Worm (Caenorhabditis elegans) whole organism, late embryonic: ENCODE measurements around the gene pix-1.

ENCODE experiments used
- F13H6.1 ChIP-seq: sonication (generic microtip); optimal IDR thresholded peaks from 2 replicates; lab custom pipeline; 2016; ENCODE audit warnings: missing genetic modification characterization, missing compliant biosample characterization
- K09A11.1 ChIP-seq: sonication (generic microtip); optimal IDR thresholded peaks from 2 replicates; lab custom pipeline; 2017; ENCODE audit warnings: antibody characterized with exemption, mild to moderate bottlenecking, missing genetic modification characterization, missing compliant biosample characterization; ENCODE audit not compliant: insufficient read depth
- Y22D7AL.16 ChIP-seq: sonication (generic microtip); optimal IDR thresholded peaks from 2 replicates; lab custom pipeline; 2016; ENCODE audit warnings: missing genetic modification characterization, missing compliant biosample characterization
- ahr-1 ChIP-seq: sonication (generic microtip); optimal IDR thresholded peaks from 2 replicates; lab custom pipeline; 2016; ENCODE audit warnings: missing genetic modification characterization, missing compliant biosample characterization
- ama-1 ChIP-seq: fragments of 150-350 bp; optimal IDR thresholded peaks from 2 replicates; lab custom pipeline; 2014
- ceh-14 ChIP-seq: sonication (generic microtip); optimal IDR thresholded peaks from 2 replicates; lab custom pipeline; 2016; ENCODE audit warnings: missing genotype, missing genetic modification characterization, missing compliant biosample characterization
- ceh-18 ChIP-seq: sonication (generic microtip); optimal IDR thresholded peaks from 2 replicates; lab custom pipeline; 2016; ENCODE audit warnings: missing genetic modification characterization, missing compliant biosample characterization
- ceh-19 ChIP-seq: fragments of 200-800 bp; sonication (Bioruptor generic); optimal IDR thresholded peaks from 2 replicates; lab custom pipeline; 2018; ENCODE audit warnings: mild to moderate bottlenecking, missing genetic modification characterization, missing compliant biosample characterization
- ceh-2 ChIP-seq: sonication (generic microtip); optimal IDR thresholded peaks from 2 replicates; lab custom pipeline; 2016; ENCODE audit warnings: missing genotype, missing genetic modification characterization, missing compliant biosample characterization
- ceh-22 ChIP-seq: sonication (generic microtip); optimal IDR thresholded peaks from 2 replicates; lab custom pipeline; 2017; ENCODE audit warnings: missing biosample characterization, missing genetic modification characterization
- ceh-24 ChIP-seq: sonication (generic microtip); optimal IDR thresholded peaks from 2 replicates; lab custom pipeline; 2016; ENCODE audit warnings: mild to moderate bottlenecking, missing genetic modification characterization, missing compliant biosample characterization
- ceh-30 ChIP-seq: fragments of 150-350 bp; optimal IDR thresholded peaks from 2 replicates; lab custom pipeline; 2014; ENCODE audit warnings: missing biosample characterization, missing genetic modification characterization
- ceh-31 ChIP-seq: sonication (generic microtip); optimal IDR thresholded peaks from 2 replicates; lab custom pipeline; 2016; ENCODE audit warnings: missing genetic modification characterization, missing compliant biosample characterization
- ceh-45 ChIP-seq: fragments of 200-800 bp; sonication (Bioruptor generic); IDR thresholded peaks from 2 replicates; pipeline ENCODE4 v1.3.6; 2022; ENCODE audit warnings: missing genetic modification reagents, missing genetic modification characterization, missing compliant biosample characterization
- ceh-48 ChIP-seq: sonication (generic microtip); optimal IDR thresholded peaks from 2 replicates; lab custom pipeline; 2016; ENCODE audit warnings: missing genetic modification characterization, inconsistent platforms, missing compliant biosample characterization
- ceh-6 ChIP-seq: fragments of 200-800 bp; sonication (Bioruptor generic); optimal IDR thresholded peaks from 2 replicates; lab custom pipeline; 2018; ENCODE audit warnings: mild to moderate bottlenecking, missing genetic modification characterization, missing compliant biosample characterization
- che-1 ChIP-seq: sonication (generic microtip); optimal IDR thresholded peaks from 2 replicates; lab custom pipeline; 2016; ENCODE audit warnings: mild to moderate bottlenecking, missing genetic modification characterization, missing compliant biosample characterization
- elt-4 ChIP-seq: sonication (generic microtip); optimal IDR thresholded peaks from 2 replicates; lab custom pipeline; 2016; ENCODE audit warnings: missing genetic modification characterization, missing compliant biosample characterization
- ets-4 ChIP-seq: sonication (generic microtip); optimal IDR thresholded peaks from 2 replicates; lab custom pipeline; 2016; ENCODE audit warnings: missing genetic modification characterization, missing compliant biosample characterization
- eyg-1 ChIP-seq: sonication (generic microtip); optimal IDR thresholded peaks from 2 replicates; lab custom pipeline; 2016; ENCODE audit warnings: missing genotype, missing genetic modification characterization, missing compliant biosample characterization
- hlh-13 ChIP-seq: fragments of 200-800 bp; sonication (Bioruptor generic); optimal IDR thresholded peaks from 2 replicates; lab custom pipeline; 2018; ENCODE audit warnings: mild to moderate bottlenecking, missing genetic modification characterization, missing compliant biosample characterization
- hlh-30 ChIP-seq: sonication (generic microtip); optimal IDR thresholded peaks from 2 replicates; lab custom pipeline; 2017; ENCODE audit warnings: antibody characterized with exemption, missing genetic modification characterization, missing compliant biosample characterization; ENCODE audit not compliant: insufficient read depth
- lim-6 ChIP-seq: sonication (generic microtip); optimal IDR thresholded peaks from 2 replicates; lab custom pipeline; 2016; ENCODE audit warnings: missing genetic modification characterization, missing compliant biosample characterization
- lin-11 ChIP-seq: fragments of 200-800 bp; sonication (Bioruptor generic); optimal IDR thresholded peaks from 2 replicates; lab custom pipeline; 2018; ENCODE audit warnings: mild to moderate bottlenecking, missing genetic modification characterization, missing compliant biosample characterization
- madf-2 ChIP-seq: sonication (generic microtip); optimal IDR thresholded peaks from 2 replicates; lab custom pipeline; 2017; ENCODE audit warnings: missing genetic modification characterization, missing compliant biosample characterization
- nfya-1 ChIP-seq: sonication (generic microtip); optimal IDR thresholded peaks from 2 replicates; lab custom pipeline; 2017; ENCODE audit warnings: missing genetic modification characterization, mild to moderate bottlenecking, missing compliant biosample characterization, antibody characterized with exemption, moderate library complexity
- nhr-11 ChIP-seq: fragments of 150-350 bp; optimal IDR thresholded peaks from 2 replicates; lab custom pipeline; 2014; ENCODE audit warnings: missing biosample characterization, missing genetic modification characterization
- nhr-232 ChIP-seq: sonication (generic microtip); optimal IDR thresholded peaks from 2 replicates; lab custom pipeline; 2016; ENCODE audit warnings: missing genetic modification characterization, missing compliant biosample characterization
- pat-9 ChIP-seq: fragments of 200-800 bp; sonication (Bioruptor generic); optimal IDR thresholded peaks from 2 replicates; lab custom pipeline; 2018; ENCODE audit warnings: mild to moderate bottlenecking, missing genetic modification characterization, moderate library complexity, missing compliant biosample characterization
- pax-1 ChIP-seq: fragments of 150-350 bp; optimal IDR thresholded peaks from 2 replicates; lab custom pipeline; 2014; ENCODE audit warnings: missing biosample characterization, missing genetic modification characterization
- pha-2 ChIP-seq: sonication (generic microtip); optimal IDR thresholded peaks from 2 replicates; lab custom pipeline; 2017; ENCODE audit warnings: mild to moderate bottlenecking, missing genetic modification characterization, missing compliant biosample characterization
- pqm-1 ChIP-seq: sonication (generic microtip); optimal IDR thresholded peaks from 2 replicates; lab custom pipeline; 2016; ENCODE audit warnings: missing genetic modification characterization, missing compliant biosample characterization
- pros-1 ChIP-seq: fragments of 150-350 bp; optimal IDR thresholded peaks from 2 replicates; lab custom pipeline; 2014; ENCODE audit warnings: missing biosample characterization, missing genetic modification reagents, missing genetic modification characterization
- ref-2 ChIP-seq: sonication (generic microtip); optimal IDR thresholded peaks from 2 replicates; lab custom pipeline; 2016; ENCODE audit warnings: missing genetic modification characterization, missing compliant biosample characterization
- sdc-2 ChIP-seq: sonication (generic microtip); optimal IDR thresholded peaks from 2 replicates; lab custom pipeline; 2016; ENCODE audit warnings: missing genotype, missing genetic modification characterization, missing compliant biosample characterization
- syd-9 ChIP-seq: sonication (generic microtip); optimal IDR thresholded peaks from 2 replicates; lab custom pipeline; 2016; ENCODE audit warnings: mild to moderate bottlenecking, missing genetic modification characterization, moderate library complexity, missing compliant biosample characterization
- tbx-2 ChIP-seq: sonication (generic microtip); optimal IDR thresholded peaks from 2 replicates; lab custom pipeline; 2016; ENCODE audit warnings: missing genetic modification characterization, missing compliant biosample characterization
- tbx-7 ChIP-seq: sonication (generic microtip); optimal IDR thresholded peaks from 2 replicates; lab custom pipeline; 2016; ENCODE audit warnings: missing genotype, missing genetic modification characterization, missing compliant biosample characterization
- unc-42 ChIP-seq: sonication (generic microtip); optimal IDR thresholded peaks from 2 replicates; lab custom pipeline; 2016; ENCODE audit warnings: missing genotype, missing genetic modification characterization, missing compliant biosample characterization
- unc-55 ChIP-seq: sonication (generic microtip); optimal IDR thresholded peaks from 2 replicates; lab custom pipeline; 2017; ENCODE audit warnings: missing biosample characterization, missing genetic modification reagents, missing genetic modification characterization
- zip-5 ChIP-seq: sonication (generic microtip); optimal IDR thresholded peaks from 2 replicates; lab custom pipeline; 2016; ENCODE audit warnings: missing genetic modification characterization, missing compliant biosample characterization

pix-1 gene

ce11 chrX:13746661-13747365, 19.7 kb downstream of the pix-1 start, which contains the start of gene nhr-71:
nhr-71 (plus strand) TSS chrX:13747315.
- TF ChIP-seq tbx-2 (peak; percentile 31), nhr-11 (tag; lab: Kevin White, UChicago) (no peak)

ce11 chrX:13747997-13748396, 20.9 kb downstream of the pix-1 start:
- TF ChIP-seq Y22D7AL.16 = no peak
- no peak for TF ChIP-seq elt-4 (tag; lab: Kevin White, UChicago)
- TF ChIP-seq, all 69 proteins: peak for 0

- TF ChIP-seq ceh-31 (no peak), nfya-1 (peak; percentile 2)
These were observed 25.9 kb downstream of the pix-1 start for ce11 chrX:13752822-13753581.

- no peak for TF ChIP-seq ceh-2 (tag; lab: Kevin White, UChicago)
- no peak for TF ChIP-seq ahr-1
- peak; percentile 3 for TF ChIP-seq syd-9 (tag; lab: Kevin White, UChicago)
- TF ChIP-seq ets-4 (tag; lab: Kevin White, UChicago) = no peak
- TF ChIP-seq pat-9 = no peak
- no peak for TF ChIP-seq pros-1 (tag; lab: Kevin White, UChicago)
- TF ChIP-seq pha-2 (tag; lab: Kevin White, UChicago) = no peak
- TF ChIP-seq ceh-48 = no peak
- no peak for TF ChIP-seq ceh-30 (tag; lab: Kevin White, UChicago)
- no peak for TF ChIP-seq eyg-1 (tag; lab: Kevin White, UChicago)
- TF ChIP-seq hlh-30 (tag; lab: Kevin White, UChicago) = peak; percentile 17
- no peak for TF ChIP-seq ceh-22 (tag; lab: Kevin White, UChicago)
- TF ChIP-seq nhr-232 (tag; lab: Kevin White, UChicago) = no peak
- no peak for TF ChIP-seq tbx-7 (tag; lab: Kevin White, UChicago)
- no peak for TF ChIP-seq ceh-24
- TF ChIP-seq ceh-45 = no peak
- TF ChIP-seq nhr-11 (tag; lab: Kevin White, UChicago) = no peak
- TF ChIP-seq pax-1 (tag; lab: Kevin White, UChicago) = no peak
- no peak for TF ChIP-seq ceh-6 (GFP tag; lab: Kevin White, UChicago)
- TF ChIP-seq ama-1 (lab: Kevin White, UChicago) = no peak
- peak; percentile 46 for TF ChIP-seq ceh-18 (tag; lab: Kevin White, UChicago)
- TF ChIP-seq sdc-2 (tag; lab: Kevin White, UChicago) = no peak
- TF ChIP-seq lin-11 = no peak
- no peak for TF ChIP-seq unc-55 (GFP tag; lab: Kevin White, UChicago)
- no peak for TF ChIP-seq pqm-1 (tag; lab: Kevin White, UChicago)
- peak; percentile 42 for TF ChIP-seq unc-42
- no peak for TF ChIP-seq lim-6 (tag; lab: Kevin White, UChicago)
These were observed 27.4 kb downstream of the pix-1 start for ce11 chrX:13754498-13754897.

- TF ChIP-seq lim-6 (tag; lab: Kevin White, UChicago) = no peak
- no peak for TF ChIP-seq zip-5 (tag; lab: Kevin White, UChicago)
- TF ChIP-seq hlh-13 (GFP tag; lab: Kevin White, UChicago) = no peak
- TF ChIP-seq ref-2 (tag; lab: Kevin White, UChicago) = no peak
- no peak for TF ChIP-seq ceh-14 (tag; lab: Kevin White, UChicago)
- no peak for TF ChIP-seq hlh-30 (tag; lab: Kevin White, UChicago)
- no peak for TF ChIP-seq K09A11.1 (tag; lab: Kevin White, UChicago)
- TF ChIP-seq madf-2 = no peak
- TF ChIP-seq F13H6.1 = no peak
- TF ChIP-seq ahr-1 = no peak
- TF ChIP-seq pat-9 = no peak
- TF ChIP-seq che-1 (tag; lab: Kevin White, UChicago) = no peak
- no peak for TF ChIP-seq nhr-232 (tag; lab: Kevin White, UChicago)
- TF ChIP-seq ceh-19 (GFP tag; lab: Kevin White, UChicago) = no peak
These were observed 28.4 kb downstream of the pix-1 start, which contains the start of gene aakb-1 for ce11 chrX:13755469-13755868. aakb-1 (plus strand) TSS chrX:13755769.
